Worm (Caenorhabditis elegans): ENCODE results near the gene Y42A5A.5.

The Y42A5A.5 gene

DNA sequence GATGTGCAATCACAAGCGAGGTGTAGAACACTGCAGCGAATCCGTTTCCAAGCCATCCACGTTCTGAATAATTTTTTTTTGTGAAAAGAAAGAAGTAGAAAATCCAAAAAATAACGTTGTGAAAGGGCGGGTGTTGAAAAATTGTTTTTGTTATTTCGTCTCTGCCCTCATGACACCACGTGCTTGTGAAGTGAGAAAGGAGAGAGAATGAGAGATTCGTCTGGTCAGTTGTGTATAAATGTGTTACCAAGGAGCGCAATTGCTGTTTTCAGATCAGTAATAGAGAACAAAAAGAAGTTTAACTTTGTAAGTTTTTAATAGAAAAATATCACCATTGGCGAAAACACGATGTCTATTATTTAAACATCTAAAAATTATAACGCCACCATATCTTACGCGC, 11.7 kb upstream of the Y42A5A.5 start (continued):
- TF ChIP-seq spr-1 (tag; optimal IDR thresholded peaks at IDR 0.05), result no peak

DNA sequence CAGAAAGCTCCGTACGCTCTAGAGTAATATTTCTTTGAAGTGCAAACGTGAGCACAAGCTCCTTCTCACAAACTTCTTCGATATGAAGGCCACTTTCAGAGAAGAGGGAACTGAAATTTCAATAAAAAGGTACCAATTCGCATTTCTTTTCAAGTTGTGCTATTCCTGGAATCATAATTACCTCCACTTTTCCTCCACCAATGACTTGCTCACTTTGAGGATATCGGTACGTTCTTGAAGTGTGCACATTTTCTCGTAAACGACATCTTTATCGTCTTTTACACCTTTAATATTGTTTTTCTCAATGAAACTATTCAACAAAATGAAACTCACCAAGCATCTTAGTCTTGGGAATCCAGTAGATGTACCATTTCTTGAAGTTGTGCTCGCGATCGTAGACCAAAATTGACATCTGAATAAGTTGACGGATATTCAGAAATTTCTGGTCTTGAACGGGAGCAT, 9.8 kb upstream of the Y42A5A.5 start, which contains the start of gene scb-1:
TSS of gene scb-1 (minus strand) at position 412 of the 462 bp plus-strand sequence.
- TF ChIP-seq vab-7 (GFP tag; IDR thresholded peaks at IDR 0.05) (no peak), ceh-62 (tag; optimal IDR thresholded peaks at IDR 0.05) (no peak), egl-27 (tag; optimal IDR thresholded peaks at IDR 0.05) (no peak), snpc-4 (tag; optimal IDR thresholded peaks at IDR 0.05) (no peak), cey-2 (tag; optimal IDR thresholded peaks at IDR 0.05; ENCODE audit: borderline replicate concordance, insufficient read depth) (no peak), nhr-41 (GFP tag; IDR thresholded peaks at IDR 0.05) (no peak), nhr-237 (tag; optimal IDR thresholded peaks at IDR 0.05) (no peak), D1046.2 (GFP tag; IDR thresholded peaks at IDR 0.05) (no peak), F10B5.3 (tag; optimal IDR thresholded peaks at IDR 0.05) (no peak), R02D3.7 (tag; optimal IDR thresholded peaks at IDR 0.05) (no peak), T26A8.4 (GFP tag; IDR thresholded peaks at IDR 0.05) (peak; percentile 30; the same call in 1 of the 2 replicates), duxl-1 (tag; optimal IDR thresholded peaks at IDR 0.05; ENCODE audit: poor library complexity) (no peak), T20F7.1 (GFP tag; optimal IDR thresholded peaks at IDR 0.05) (no peak), nhr-42 (GFP tag; IDR thresholded peaks at IDR 0.05) (no peak), mdt-29 (GFP tag; IDR thresholded peaks at IDR 0.05) (0 out of 2 replicates have a peak, but pooled peaks have one; percentile 20), fkh-10 (GFP tag; optimal IDR thresholded peaks at IDR 0.05) (no peak), nhr-76 (tag; optimal IDR thresholded peaks at IDR 0.05) (no peak), ctbp-1 (GFP tag; IDR thresholded peaks at IDR 0.05) (0 out of 2 replicates have a peak, but pooled peaks have one; percentile 28), F44E2.7 (GFP tag; IDR thresholded peaks at IDR 0.05) (no peak), zfp-2 (tag; optimal IDR thresholded peaks at IDR 0.05) (no peak), set-16 (GFP tag; IDR thresholded peaks at IDR 0.05) (no peak), pqm-1 (tag; optimal IDR thresholded peaks at IDR 0.05) (no peak), rbr-2 (tag; optimal IDR thresholded peaks at IDR 0.05) (peak; percentile 1), F26F4.8 (GFP tag; conservative IDR thresholded peaks at IDR 0.05) (no peak), zip-2 (tag; optimal IDR thresholded peaks at IDR 0.05) (peak; percentile 34), aha-1 (tag) (peak; percentile 52), skn-1 (tag; optimal IDR thresholded peaks at IDR 0.05) (no peak), mep-1 (tag; optimal IDR thresholded peaks at IDR 0.05) (peak; percentile 0), unc-62 (GFP tag; optimal IDR thresholded peaks at IDR 0.05 in 1 of 2) (no peak), unc-62 (tag; optimal IDR thresholded peaks at IDR 0.05) (no peak), Y5F2A.4 (GFP tag; optimal IDR thresholded peaks at IDR 0.05) (no peak), nhr-25 (tag; optimal IDR thresholded peaks at IDR 0.05; ENCODE audit: borderline replicate concordance, insufficient read depth) (no peak), lin-29 (GFP tag; IDR thresholded peaks at IDR 0.05) (no peak), lin-39 (tag; optimal IDR thresholded peaks at IDR 0.05) (no peak), hlh-30 (tag; optimal IDR thresholded peaks at IDR 0.05; ENCODE audit: insufficient read depth) (no peak), nhr-28 (tag; optimal IDR thresholded peaks at IDR 0.05) (no peak), unc-130 (GFP tag; optimal IDR thresholded peaks at IDR 0.05) (no peak), mes-2 (tag; optimal IDR thresholded peaks at IDR 0.05; ENCODE audit: poor library complexity, severe bottlenecking) (no peak), nhr-111 (GFP tag; optimal IDR thresholded peaks at IDR 0.05) (peak; percentile 38), fos-1 (tag; optimal IDR thresholded peaks at IDR 0.05) (no peak), sdz-12 (GFP tag; optimal IDR thresholded peaks at IDR 0.05) (no peak), dmd-8 (GFP tag; IDR thresholded peaks at IDR 0.05) (no peak), F37D6.2 (tag; optimal IDR thresholded peaks at IDR 0.05) (no peak), ceh-32 (tag; optimal IDR thresholded peaks at IDR 0.05; ENCODE audit: poor library complexity) (no peak), nhr-102 (tag; optimal IDR thresholded peaks at IDR 0.05) (no peak), lin-38 (GFP tag; IDR thresholded peaks at IDR 0.05) (0 out of 2 replicates have a peak, but pooled peaks have one; percentile 5)
